Worm (Caenorhabditis elegans): Measurements from ENCODE around the gene lag-1.

DNA sequence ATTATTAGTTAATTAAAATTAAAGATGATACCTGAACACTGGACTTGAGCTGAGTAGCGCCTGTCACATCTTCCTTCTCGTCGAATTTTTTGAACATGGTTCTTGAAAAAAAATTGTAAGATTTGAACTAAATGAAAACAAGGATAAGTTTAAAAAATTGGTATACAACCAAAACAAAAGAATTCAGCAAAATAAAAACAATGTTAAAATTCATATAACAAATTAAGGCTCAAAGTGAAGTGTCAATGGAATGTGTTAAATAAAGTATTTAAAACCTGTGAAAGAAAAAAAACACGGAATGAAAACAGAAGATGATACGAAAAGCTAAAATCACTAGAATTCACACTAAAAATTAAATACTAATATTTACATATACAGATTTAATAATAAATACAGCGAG is 60.1 kb downstream of the lag-1 start, which contains the start of gene C11D2.7:
- TF ChIP-seq ztf-11 (tag; optimal IDR thresholded peaks at IDR 0.05) (no peak), drap-1 (GFP tag; optimal IDR thresholded peaks at IDR 0.05) (no peak), nhr-12 (tag; optimal IDR thresholded peaks at IDR 0.05) (no peak), blmp-1 (tag; optimal IDR thresholded peaks at IDR 0.05) (no peak), ces-1 (GFP tag; optimal IDR thresholded peaks at IDR 0.05) (no peak), ceh-39 (tag; optimal IDR thresholded peaks at IDR 0.05) (no peak), mep-1 (tag; optimal IDR thresholded peaks at IDR 0.05) (no peak), elt-1 (tag; optimal IDR thresholded peaks at IDR 0.05; ENCODE audit: borderline replicate concordance, insufficient read depth) (no peak), sptf-1 (tag; optimal IDR thresholded peaks at IDR 0.05) (no peak), lsy-2 (tag; optimal IDR thresholded peaks at IDR 0.05) (no peak), sem-2 (GFP tag; optimal IDR thresholded peaks at IDR 0.05) (no peak), snpc-4 (tag; optimal IDR thresholded peaks at IDR 0.05) (no peak), nhr-28 (tag; optimal IDR thresholded peaks at IDR 0.05) (no peak)
